Fruit fly (Drosophila melanogaster) whole organism, embryonic: ENCODE data around the gene RpS14a.

ENCODE experiments used
- B-H1 ChIP-seq: fragments of 200-800 bp; sonication (Bioruptor generic); IDR thresholded peaks from 3 replicates; pipeline ENCODE4 v1.3.6; 2022; ENCODE audit warnings: missing biosample characterization, missing genetic modification characterization
- Bteb2 ChIP-seq: fragments of 200-800 bp; sonication (Bioruptor generic); optimal IDR thresholded peaks from 2 replicates; lab custom pipeline; 2016; ENCODE audit warnings: missing biosample characterization, missing genetic modification characterization
- CG10209 ChIP-seq: fragments of 200-800 bp; sonication (Bioruptor generic); optimal IDR thresholded peaks from 3 replicates; lab custom pipeline; 2017; ENCODE audit warnings: missing biosample characterization, mild to moderate bottlenecking, missing genetic modification characterization, missing genetic modification reagents
- CG10565 ChIP-seq: fragments of 200-800 bp; sonication (Bioruptor generic); optimal IDR thresholded peaks from 3 replicates; lab custom pipeline; 2016; ENCODE audit warnings: missing biosample characterization, mild to moderate bottlenecking, missing genetic modification characterization
- CG10654 ChIP-seq: fragments of 200-800 bp; sonication (Bioruptor generic); optimal IDR thresholded peaks from 2 replicates; lab custom pipeline; 2016; ENCODE audit warnings: missing biosample characterization, missing genetic modification characterization
- CG11247 ChIP-seq: fragments of 200-800 bp; sonication (Bioruptor generic); IDR thresholded peaks from 2 replicates; pipeline ENCODE4 v1.3.6; 2022; ENCODE audit warnings: missing biosample characterization, missing genetic modification characterization
- CG11398 ChIP-seq: fragments of 200-800 bp; sonication (Bioruptor generic); optimal IDR thresholded peaks from 2 replicates; lab custom pipeline; 2016; ENCODE audit warnings: missing biosample characterization, missing genetic modification characterization
- CG11695 ChIP-seq: fragments of 200-800 bp; sonication (Bioruptor generic); IDR thresholded peaks from 3 replicates; pipeline ENCODE4 v1.3.6; 2022; ENCODE audit warnings: missing biosample characterization, missing genetic modification characterization
- CG12219 ChIP-seq: fragments of 200-800 bp; sonication (Bioruptor generic); optimal IDR thresholded peaks from 3 replicates; lab custom pipeline; 2018; ENCODE audit warnings: missing biosample characterization, mild to moderate bottlenecking, missing genetic modification characterization
- CG12769 ChIP-seq: fragments of 200-800 bp; sonication (Bioruptor generic); optimal IDR thresholded peaks from 2 replicates; lab custom pipeline; 2019; ENCODE audit warnings: missing biosample characterization, mild to moderate bottlenecking, missing genetic modification characterization, moderate library complexity
- CG14441 ChIP-seq: fragments of 200-800 bp; sonication (Bioruptor generic); IDR thresholded peaks from 2 replicates; pipeline ENCODE4 v1.3.6; 2022; ENCODE audit warnings: missing biosample characterization, missing genetic modification characterization
- CG14965 ChIP-seq: fragments of 200-800 bp; sonication (Bioruptor generic); optimal IDR thresholded peaks from 2 replicates; lab custom pipeline; 2016; ENCODE audit warnings: missing biosample characterization, missing genetic modification characterization, borderline replicate concordance
- CG15601 ChIP-seq: fragments of 200-800 bp; sonication (Bioruptor generic); optimal IDR thresholded peaks from 3 replicates; lab custom pipeline; 2019; ENCODE audit warnings: missing biosample characterization, mild to moderate bottlenecking, missing genetic modification characterization, moderate library complexity
- CG16815 ChIP-seq: fragments of 200-800 bp; sonication (Bioruptor generic); optimal IDR thresholded peaks from 3 replicates; lab custom pipeline; 2017; ENCODE audit warnings: missing biosample characterization, mild to moderate bottlenecking, missing genetic modification characterization
- CG18619 ChIP-seq: fragments of 200-800 bp; sonication (Bioruptor generic); optimal IDR thresholded peaks from 3 replicates; lab custom pipeline; 2017; ENCODE audit warnings: missing biosample characterization, mild to moderate bottlenecking, missing genetic modification characterization
- CG3407 ChIP-seq: fragments of 200-800 bp; sonication (Bioruptor generic); optimal IDR thresholded peaks from 2 replicates; lab custom pipeline; 2018; ENCODE audit warnings: missing biosample characterization, mild to moderate bottlenecking, missing genetic modification characterization
- CG4424 ChIP-seq: fragments of 200-800 bp; sonication (Bioruptor generic); optimal IDR thresholded peaks from 3 replicates; lab custom pipeline; 2016; ENCODE audit warnings: missing biosample characterization, missing genetic modification characterization
- CG4854 ChIP-seq: fragments of 200-800 bp; sonication (Bioruptor generic); optimal IDR thresholded peaks from 2 replicates; lab custom pipeline; 2016; ENCODE audit warnings: missing biosample characterization, missing genetic modification characterization, inconsistent platforms
- CG6175 ChIP-seq: fragments of 200-800 bp; sonication (Bioruptor generic); IDR thresholded peaks from 3 replicates; pipeline ENCODE4 v1.3.6; 2022; ENCODE audit warnings: missing biosample characterization, missing genetic modification characterization
- CG6813 ChIP-seq: fragments of 200-800 bp; sonication (Bioruptor generic); optimal IDR thresholded peaks from 2 replicates; lab custom pipeline; 2017; ENCODE audit warnings: missing biosample characterization, missing genetic modification characterization, mild to moderate bottlenecking, moderate library complexity, missing genetic modification reagents
- CG7786 ChIP-seq: fragments of 200-800 bp; sonication (Bioruptor generic); optimal IDR thresholded peaks from 2 replicates; lab custom pipeline; 2016; ENCODE audit warnings: missing biosample characterization, missing genetic modification characterization
- CG8765 ChIP-seq: fragments of 200-800 bp; sonication (Bioruptor generic); IDR thresholded peaks from 2 replicates; pipeline ENCODE4 v1.3.6; 2022; ENCODE audit warnings: missing biosample characterization, missing genetic modification characterization
- Dad ChIP-seq: fragments of 200-800 bp; sonication (Bioruptor generic); optimal IDR thresholded peaks from 3 replicates; lab custom pipeline; 2016; ENCODE audit warnings: missing biosample characterization, missing genetic modification characterization
- Dbx ChIP-seq: fragments of 200-800 bp; sonication (Bioruptor generic); IDR thresholded peaks from 3 replicates; pipeline ENCODE4 v1.3.6; 2022; ENCODE audit warnings: missing biosample characterization, missing genetic modification characterization
- E2f1 ChIP-seq: fragments of 200-800 bp; sonication (Bioruptor generic); IDR thresholded peaks from 2 replicates; pipeline ENCODE4 v1.3.6; 2022; ENCODE audit warnings: missing biosample characterization, missing genetic modification characterization
- Ets65A ChIP-seq: fragments of 200-800 bp; sonication (Bioruptor generic); peaks from one replicate; lab custom pipeline; 2016; ENCODE audit warnings: missing biosample characterization, missing genetic modification characterization
- HLHmδ ChIP-seq: fragments of 200-800 bp; sonication (Bioruptor generic); optimal IDR thresholded peaks from 2 replicates; lab custom pipeline; 2018; ENCODE audit warnings: missing biosample characterization, mild to moderate bottlenecking, missing genetic modification characterization, moderate library complexity
- Nf-YB ChIP-seq: fragments of 200-800 bp; sonication (Bioruptor generic); optimal IDR thresholded peaks from 3 replicates; lab custom pipeline; 2019; ENCODE audit warnings: missing biosample characterization, mild to moderate bottlenecking, missing genetic modification characterization, moderate library complexity
- Optix ChIP-seq: fragments of 200-800 bp; sonication (Bioruptor generic); IDR thresholded peaks from 3 replicates; pipeline ENCODE4 v1.3.6; 2022; ENCODE audit warnings: missing biosample characterization, missing genetic modification characterization
- ab ChIP-seq: fragments of 200-800 bp; sonication (Bioruptor generic); optimal IDR thresholded peaks from 2 replicates; lab custom pipeline; 2016; ENCODE audit warnings: missing biosample characterization, missing genetic modification characterization
- ase ChIP-seq: fragments of 200-800 bp; sonication (Bioruptor generic); IDR thresholded peaks from 3 replicates; pipeline ENCODE4 v1.3.6; 2022; ENCODE audit warnings: missing biosample characterization, missing genetic modification characterization
- ash1 ChIP-seq: fragments of 200-800 bp; sonication (Bioruptor generic); optimal IDR thresholded peaks from 2 replicates; lab custom pipeline; 2018; ENCODE audit warnings: missing biosample characterization, mild to moderate bottlenecking, missing genetic modification characterization
- az2 ChIP-seq: fragments of 200-800 bp; sonication (Bioruptor generic); optimal IDR thresholded peaks from 3 replicates; lab custom pipeline; 2016; ENCODE audit warnings: missing biosample characterization, missing genetic modification characterization
- corto ChIP-seq: fragments of 200-800 bp; sonication (Bioruptor generic); optimal IDR thresholded peaks from 2 replicates; lab custom pipeline; 2016; ENCODE audit warnings: missing biosample characterization, mild to moderate bottlenecking, missing genetic modification characterization, moderate library complexity
- crc ChIP-seq: fragments of 200-800 bp; sonication (Bioruptor generic); optimal IDR thresholded peaks from 2 replicates; lab custom pipeline; 2016; ENCODE audit warnings: missing biosample characterization, missing genetic modification characterization
- fd96Cb ChIP-seq: fragments of 200-800 bp; sonication (Bioruptor generic); optimal IDR thresholded peaks from 2 replicates; lab custom pipeline; 2018; ENCODE audit warnings: missing biosample characterization, mild to moderate bottlenecking, missing genetic modification characterization, moderate library complexity
- gcm2 ChIP-seq: fragments of 200-800 bp; sonication (Bioruptor generic); optimal IDR thresholded peaks from 2 replicates; lab custom pipeline; 2016; ENCODE audit warnings: missing biosample characterization, missing genetic modification characterization
- gfzf ChIP-seq: fragments of 200-800 bp; sonication (Bioruptor generic); optimal IDR thresholded peaks from 2 replicates; lab custom pipeline; 2016; ENCODE audit warnings: missing biosample characterization, mild to moderate bottlenecking, missing genetic modification characterization, moderate library complexity
- ken ChIP-seq: fragments of 200-800 bp; sonication (Bioruptor generic); IDR thresholded peaks from 3 replicates; pipeline ENCODE4 v1.3.6; 2022; ENCODE audit warnings: missing biosample characterization, missing genetic modification characterization
- org-1 ChIP-seq: fragments of 200-800 bp; sonication (Bioruptor generic); optimal IDR thresholded peaks from 2 replicates; lab custom pipeline; 2017; ENCODE audit warnings: missing biosample characterization, missing genetic modification characterization
- otp ChIP-seq: fragments of 200-800 bp; sonication (Bioruptor generic); IDR thresholded peaks from 3 replicates; pipeline ENCODE4, ENCODE4 v1.3.6; 2022; ENCODE audit warnings: missing biosample characterization, missing genetic modification characterization
- pan ChIP-seq, 4 experiments: fragments of >200 bp in 3 of 4; fragments of 200-800 bp in 1 of 4; sonication (Bioruptor generic) in 1 of 4; optimal IDR thresholded peaks in 3 of 4; IDR thresholded peaks in 1 of 4; 2 replicates each; pipeline versions ENCODE4 v1.3.6 to Lab custom; 2017 to 2022; ENCODE audit warnings: missing biosample characterization in 2 of 4, missing genetic modification characterization in 2 of 4, mixed read lengths in 1 of 4
- pros ChIP-seq: fragments of 200-800 bp; sonication (Bioruptor generic); optimal IDR thresholded peaks from 3 replicates; lab custom pipeline; 2019; ENCODE audit warnings: missing biosample characterization, mild to moderate bottlenecking, missing genetic modification characterization, moderate library complexity
- ranshi ChIP-seq: fragments of 200-800 bp; sonication (Bioruptor generic); IDR thresholded peaks from 2 replicates; pipeline ENCODE4 v1.3.6; 2022; ENCODE audit warnings: missing biosample characterization, missing genetic modification characterization
- sd ChIP-seq: fragments of 200-800 bp; sonication (Bioruptor generic); optimal IDR thresholded peaks from 3 replicates; lab custom pipeline; 2018; ENCODE audit warnings: missing biosample characterization, mild to moderate bottlenecking, missing genetic modification characterization, moderate library complexity
- seq ChIP-seq: fragments of 200-800 bp; sonication (Bioruptor generic); IDR thresholded peaks from 2 replicates; pipeline ENCODE4 v1.3.6; 2022; ENCODE audit warnings: missing biosample characterization, missing genetic modification characterization
- sisA ChIP-seq: fragments of 200-800 bp; sonication (Bioruptor generic); IDR thresholded peaks from 2 replicates; pipeline ENCODE4 v1.3.6; 2022; ENCODE audit warnings: missing biosample characterization, missing genetic modification characterization
- sqz ChIP-seq: fragments of 200-800 bp; sonication (Bioruptor generic); optimal IDR thresholded peaks from 3 replicates; lab custom pipeline; 2018; ENCODE audit warnings: missing biosample characterization, mild to moderate bottlenecking, missing genetic modification characterization
- wdn ChIP-seq: fragments of 200-800 bp; sonication (Bioruptor generic); IDR thresholded peaks from 2 replicates; pipeline ENCODE4 v1.3.6; 2022; ENCODE audit warnings: missing biosample characterization, missing genetic modification characterization

Gene RpS14a

DNA sequence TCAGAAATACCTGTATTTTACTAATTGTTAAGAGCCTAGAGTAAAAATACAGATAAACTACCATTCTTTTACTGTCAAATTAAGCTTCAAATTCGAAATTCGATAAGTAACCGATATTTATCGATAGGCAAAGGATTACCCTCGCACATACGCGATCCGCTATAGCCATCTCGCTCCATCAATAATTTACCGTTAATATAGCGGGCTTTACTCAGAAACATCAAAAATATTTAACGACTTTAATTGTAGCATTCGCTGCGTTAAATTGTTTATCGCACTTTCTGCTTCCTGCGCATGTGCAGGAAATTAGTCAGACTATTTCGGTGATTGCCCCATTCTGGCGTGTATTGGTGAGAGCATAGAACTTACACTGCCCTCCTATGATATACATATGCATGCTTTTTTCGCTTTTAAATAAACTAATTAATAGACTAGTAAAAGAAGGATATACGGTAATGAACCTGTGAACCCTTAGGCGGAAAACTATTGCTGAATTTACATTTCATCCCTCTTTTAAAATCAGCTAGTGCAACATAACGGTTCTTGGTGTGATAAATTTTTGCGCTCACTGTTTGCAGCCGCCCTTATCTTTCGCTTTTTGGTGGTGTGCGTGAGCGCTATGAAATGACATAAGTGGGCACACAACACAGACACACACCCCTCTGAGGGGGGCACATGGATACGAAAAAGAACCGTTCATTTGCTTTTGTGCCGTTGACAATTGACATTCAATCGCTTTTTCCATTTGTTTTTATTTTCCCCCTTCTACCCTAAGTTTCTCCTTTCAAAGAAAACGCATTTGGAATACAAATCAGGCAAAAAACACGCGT lies 25.1 kb upstream of the RpS14a start, which contains the start of the genes dpr14 and spidey (continued):
- TF ChIP-seq az2 (GFP tag; lab: Kevin White, UChicago) = peak; percentile 86
- TF ChIP-seq CG10565 (GFP tag; lab: Kevin White, UChicago) = peak; percentile 31
- peak; percentile 97 for TF ChIP-seq Ets65A (GFP tag; lab: Kevin White, UChicago)
- TF ChIP-seq CG11247 (GFP tag; lab: Robert Waterston, UW) = peak; percentile 86
- peak; percentile 81 for TF ChIP-seq ab (GFP tag; lab: Kevin White, UChicago)
- peak; percentile 78 for TF ChIP-seq pros (GFP tag; lab: Kevin White, UChicago)
- peak; percentile 81 for TF ChIP-seq CG11398 (GFP tag; lab: Kevin White, UChicago)
- TF ChIP-seq ranshi (GFP tag; lab: Robert Waterston, UW) = peak; percentile 88
- peak; percentile 86 for TF ChIP-seq CG14441 (GFP tag; lab: Robert Waterston, UW)
- peak; percentile 88 for TF ChIP-seq fd96Cb (tag; lab: Kevin White, UChicago)
- peak; percentile 90 for TF ChIP-seq CG7786 (GFP tag; lab: Kevin White, UChicago)
- TF ChIP-seq seq (GFP tag; lab: Robert Waterston, UW) = peak; percentile 95
- peak; percentile 74 for TF ChIP-seq CG16815 (GFP tag; lab: Kevin White, UChicago)
- peak; percentile 85 for TF ChIP-seq B-H1 (GFP tag; lab: Robert Waterston, UW)
- TF ChIP-seq CG15601 (tag; lab: Kevin White, UChicago) = peak; percentile 84
- TF ChIP-seq CG10654 (GFP tag; lab: Kevin White, UChicago) = peak; percentile 73
- no peak for TF ChIP-seq ash1 (GFP tag; lab: Kevin White, UChicago)
- peak; percentile 90 for TF ChIP-seq Dbx (GFP tag; lab: Robert Waterston, UW)
- peak; percentile 81 for TF ChIP-seq gcm2 (GFP tag; lab: Kevin White, UChicago)
- TF ChIP-seq otp (GFP tag; lab: Robert Waterston, UW) = peak; percentile 48; the same call in 1 of the 3 replicates
- TF ChIP-seq CG12769 = peak; percentile 95
- no peak for TF ChIP-seq pan (optimal IDR thresholded peaks at IDR 0.05; lab: Kevin White, UChicago)
- TF ChIP-seq pan (GFP tag; optimal IDR thresholded peaks at IDR 0.05 in 1 of 2, IDR thresholded peaks at IDR 0.05 in 1 of 2) = peak in 1 of 2 experiments; percentile 90
- peak; percentile 71 for TF ChIP-seq CG8765 (GFP tag; lab: Robert Waterston, UW)
- peak; percentile 89 for TF ChIP-seq org-1 (GFP tag; lab: Kevin White, UChicago)
- peak; percentile 83 for TF ChIP-seq CG4854
- TF ChIP-seq CG6175 (GFP tag; lab: Robert Waterston, UW) = peak; percentile 80
- TF ChIP-seq CG6813 (GFP tag; lab: Kevin White, UChicago) = peak; percentile 92
- peak; percentile 90 for TF ChIP-seq CG11695 (GFP tag; lab: Robert Waterston, UW)
- TF ChIP-seq CG3407 = peak; percentile 74
- peak; percentile 62 for TF ChIP-seq Bteb2 (GFP tag; lab: Kevin White, UChicago)
- TF ChIP-seq gfzf = peak; percentile 11
- peak; percentile 86 for TF ChIP-seq CG4424 (GFP tag; lab: Kevin White, UChicago)
- TF ChIP-seq sisA = peak; percentile 93
- peak; percentile 79 for TF ChIP-seq Dad (GFP tag; lab: Kevin White, UChicago)
- TF ChIP-seq wdn (GFP tag; lab: Robert Waterston, UW) = peak; percentile 86
- TF ChIP-seq sqz = peak; percentile 81
- peak; percentile 74 for TF ChIP-seq Nf-YB
- TF ChIP-seq crc (GFP tag; lab: Kevin White, UChicago) = peak; percentile 73
- peak; percentile 89 for TF ChIP-seq Optix (GFP tag; lab: Robert Waterston, UW)
- TF ChIP-seq HLHmδ (GFP tag; lab: Kevin White, UChicago) = no peak
- peak; percentile 36 for TF ChIP-seq CG14965
- TF ChIP-seq sd = peak; percentile 80
- peak; percentile 87 for TF ChIP-seq ken (GFP tag; lab: Robert Waterston, UW)
- peak; percentile 89 for TF ChIP-seq CG12219
- TF ChIP-seq CG10209 = peak; percentile 89
- TF ChIP-seq E2f1 (GFP tag; lab: Robert Waterston, UW) = peak; percentile 91
- TF ChIP-seq ase (GFP tag; lab: Robert Waterston, UW) = peak; percentile 86
- TF ChIP-seq corto (GFP tag; lab: Kevin White, UChicago) = no peak
- peak; percentile 90 for TF ChIP-seq CG18619 (GFP tag; lab: Kevin White, UChicago)
